Fruit fly (Drosophila melanogaster): ENCODE data around the gene Hip1.

DNA sequence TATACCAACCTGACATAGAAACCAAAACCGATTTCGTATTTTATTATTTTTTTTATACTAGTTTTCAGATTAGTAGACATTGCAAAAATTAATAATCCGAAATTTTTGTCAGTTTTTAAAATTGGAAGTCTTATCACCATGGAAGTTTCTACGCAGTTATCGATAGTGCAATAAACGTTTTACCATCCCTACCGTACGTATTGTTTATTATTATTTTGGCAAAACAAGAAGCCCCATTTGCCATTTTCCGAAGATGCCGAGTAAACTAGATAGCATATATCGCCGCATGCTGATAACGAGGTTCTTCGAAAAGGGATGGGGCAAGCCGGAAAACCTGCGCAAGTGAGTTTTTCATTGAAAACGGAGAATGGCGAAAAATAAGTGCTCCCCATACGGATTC is 31.8 kb downstream of the Hip1 start, which contains the start of gene CG32112:
- TF ChIP-seq CG8478 (optimal IDR thresholded peaks at IDR 0.05) (no peak), CTCF (optimal IDR thresholded peaks at IDR 0.05) (no peak)
